Fruit fly (Drosophila melanogaster) whole organism, embryonic: ENCODE data around the gene CG42307.

ENCODE experiments used
- Awh ChIP-seq: fragments of 200-800 bp; sonication (Bioruptor generic); IDR thresholded peaks from 2 replicates; pipeline ENCODE4, ENCODE4 v1.3.6; 2022; ENCODE audit warnings: missing biosample characterization, missing genetic modification characterization
- B-H1 ChIP-seq: fragments of 200-800 bp; sonication (Bioruptor generic); IDR thresholded peaks from 3 replicates; pipeline ENCODE4 v1.3.6; 2022; ENCODE audit warnings: missing biosample characterization, missing genetic modification characterization
- Blimp-1 ChIP-seq: fragments of 200-800 bp; sonication (Bioruptor generic); optimal IDR thresholded peaks from 3 replicates; lab custom pipeline; 2018; ENCODE audit warnings: missing biosample characterization, missing genetic modification characterization, mild to moderate bottlenecking, moderate library complexity, missing genetic modification reagents
- CG10462 ChIP-seq: fragments of 200-800 bp; sonication (Bioruptor generic); optimal IDR thresholded peaks from 2 replicates; lab custom pipeline; 2016; ENCODE audit warnings: missing biosample characterization, missing genetic modification characterization
- CG11696 ChIP-seq: fragments of 200-800 bp; sonication (Bioruptor generic); IDR thresholded peaks from 2 replicates; pipeline ENCODE4 v1.3.6; 2022; ENCODE audit warnings: missing biosample characterization, missing genetic modification characterization
- CG11723 ChIP-seq: fragments of 200-800 bp; sonication (Bioruptor generic); optimal IDR thresholded peaks from 2 replicates; lab custom pipeline; 2017; ENCODE audit warnings: missing biosample characterization, mild to moderate bottlenecking, missing genetic modification characterization
- CG1233 ChIP-seq: fragments of 200-800 bp; sonication (Bioruptor generic); optimal IDR thresholded peaks from 4 replicates; lab custom pipeline; 2018; ENCODE audit warnings: missing biosample characterization, mild to moderate bottlenecking, missing genetic modification characterization
- CG12659 ChIP-seq: fragments of 200-800 bp; sonication (Bioruptor generic); optimal IDR thresholded peaks from 3 replicates; lab custom pipeline; 2017; ENCODE audit warnings: mild to moderate bottlenecking, missing biosample characterization, missing genetic modification reagents, missing genetic modification characterization
- CG13287 ChIP-seq: fragments of 200-800 bp; sonication (Bioruptor generic); IDR thresholded peaks from 2 replicates; pipeline ENCODE4 v1.3.6; 2022; ENCODE audit warnings: missing biosample characterization, missing genetic modification characterization; ENCODE audit not compliant: partially characterized antibody
- CG17186 ChIP-seq: fragments of 200-800 bp; sonication (Bioruptor generic); optimal IDR thresholded peaks from 3 replicates; lab custom pipeline; 2017; ENCODE audit warnings: missing biosample characterization, missing genetic modification reagents, missing genetic modification characterization
- CG2678 ChIP-seq: fragments of 200-800 bp; sonication (Bioruptor generic); optimal IDR thresholded peaks from 3 replicates; lab custom pipeline; 2019; ENCODE audit warnings: missing biosample characterization, mild to moderate bottlenecking, missing genetic modification characterization, moderate library complexity
- CG34224 ChIP-seq: fragments of 200-800 bp; sonication (Bioruptor generic); IDR thresholded peaks from 3 replicates; pipeline ENCODE4 v1.3.6; 2022; ENCODE audit warnings: missing biosample characterization, missing genetic modification characterization; ENCODE audit not compliant: partially characterized antibody
- CG4820 ChIP-seq: fragments of 200-800 bp; sonication (Bioruptor generic); optimal IDR thresholded peaks from 3 replicates; lab custom pipeline; 2016; ENCODE audit warnings: missing biosample characterization, missing genetic modification characterization
- CG5953 ChIP-seq: fragments of 200-800 bp; sonication (Bioruptor generic); IDR thresholded peaks from 2 replicates; pipeline ENCODE4 v1.3.6; 2022; ENCODE audit warnings: missing biosample characterization, missing genetic modification characterization
- CG6272 ChIP-seq: fragments of 200-800 bp; sonication (Bioruptor generic); IDR thresholded peaks from 2 replicates; pipeline ENCODE4 v1.3.6; 2022; ENCODE audit warnings: missing biosample characterization, missing genetic modification characterization
- CG7556 ChIP-seq: fragments of 200-800 bp; sonication (Bioruptor generic); optimal IDR thresholded peaks from 2 replicates; lab custom pipeline; 2017; ENCODE audit warnings: missing biosample characterization, mild to moderate bottlenecking, missing genetic modification characterization
- CG8359 ChIP-seq: fragments of 200-800 bp; sonication (Bioruptor generic); optimal IDR thresholded peaks from 2 replicates; lab custom pipeline; 2017; ENCODE audit warnings: missing biosample characterization, mild to moderate bottlenecking, missing genetic modification characterization, borderline replicate concordance
- Dp ChIP-seq: fragments of 200-800 bp; sonication (Bioruptor generic); optimal IDR thresholded peaks from 2 replicates; lab custom pipeline; 2018; ENCODE audit warnings: missing biosample characterization, mild to moderate bottlenecking, missing genetic modification characterization, moderate library complexity
- Max ChIP-seq: fragments of 200-800 bp; sonication (Bioruptor generic); optimal IDR thresholded peaks from 2 replicates; lab custom pipeline; 2016; ENCODE audit warnings: missing biosample characterization, mild to moderate bottlenecking, missing genetic modification characterization
- Med ChIP-seq: fragments of 200-800 bp; sonication (Bioruptor generic); peaks from one replicate; lab custom pipeline; 2016; ENCODE audit warnings: missing biosample characterization, missing genetic modification characterization, mild to moderate bottlenecking, inconsistent platforms, moderate library complexity
- NC2β ChIP-seq: fragments of 200-800 bp; sonication (Bioruptor generic); optimal IDR thresholded peaks from 2 replicates; lab custom pipeline; 2016; ENCODE audit warnings: missing biosample characterization, missing genetic modification characterization
- Rfx ChIP-seq: fragments of 200-800 bp; sonication (Bioruptor generic); IDR thresholded peaks from 2 replicates; pipeline ENCODE4 v1.3.6; 2022; ENCODE audit warnings: missing biosample characterization, missing genetic modification characterization
- Six4 ChIP-seq: fragments of 200-800 bp; sonication (Bioruptor generic); optimal IDR thresholded peaks from 2 replicates; lab custom pipeline; 2016; ENCODE audit warnings: missing biosample characterization, missing genetic modification characterization
- YL-1 ChIP-seq: fragments of 200-800 bp; sonication (Bioruptor generic); optimal IDR thresholded peaks from 3 replicates; lab custom pipeline; 2017; ENCODE audit warnings: missing biosample characterization, mild to moderate bottlenecking, missing genetic modification characterization
- al ChIP-seq: fragments of 200-800 bp; sonication (Bioruptor generic); IDR thresholded peaks from 2 replicates; pipeline ENCODE4 v1.3.6; 2022; ENCODE audit warnings: missing biosample characterization, missing genetic modification characterization
- amos ChIP-seq: fragments of 200-800 bp; sonication (Bioruptor generic); IDR thresholded peaks from 2 replicates; pipeline ENCODE4 v1.3.6; 2022; ENCODE audit warnings: missing biosample characterization, missing genetic modification characterization; ENCODE audit not compliant: partially characterized antibody
- ase ChIP-seq: fragments of 200-800 bp; sonication (Bioruptor generic); IDR thresholded peaks from 3 replicates; pipeline ENCODE4 v1.3.6; 2022; ENCODE audit warnings: missing biosample characterization, missing genetic modification characterization
- cato ChIP-seq: fragments of 200-800 bp; sonication (Bioruptor generic); optimal IDR thresholded peaks from 2 replicates; lab custom pipeline; 2016; ENCODE audit warnings: missing biosample characterization, missing genetic modification characterization, borderline replicate concordance
- corto ChIP-seq: fragments of 200-800 bp; sonication (Bioruptor generic); optimal IDR thresholded peaks from 2 replicates; lab custom pipeline; 2016; ENCODE audit warnings: missing biosample characterization, mild to moderate bottlenecking, missing genetic modification characterization, moderate library complexity
- cwo ChIP-seq: fragments of 200-800 bp; sonication (Bioruptor generic); optimal IDR thresholded peaks from 3 replicates; lab custom pipeline; 2017; ENCODE audit warnings: missing biosample characterization, missing genetic modification characterization, mild to moderate bottlenecking, moderate library complexity, missing genetic modification reagents
- dysf ChIP-seq: fragments of 200-800 bp; sonication (Bioruptor generic); IDR thresholded peaks from 3 replicates; pipeline ENCODE4 v1.3.6; 2022; ENCODE audit warnings: missing biosample characterization, missing genetic modification characterization
- exex ChIP-seq: fragments of 200-800 bp; sonication (Bioruptor generic); optimal IDR thresholded peaks from 4 replicates; lab custom pipeline; 2018; ENCODE audit warnings: missing biosample characterization, mild to moderate bottlenecking, missing genetic modification characterization, moderate library complexity
- fd3F ChIP-seq: fragments of 200-800 bp; sonication (Bioruptor generic); optimal IDR thresholded peaks from 2 replicates; lab custom pipeline; 2018; ENCODE audit warnings: missing biosample characterization, mild to moderate bottlenecking, missing genetic modification characterization, moderate library complexity
- fu2 ChIP-seq: fragments of 200-800 bp; sonication (Bioruptor generic); optimal IDR thresholded peaks from 2 replicates; lab custom pipeline; 2016; ENCODE audit warnings: missing biosample characterization, missing genetic modification characterization
- gem ChIP-seq: fragments of 200-800 bp; sonication (Bioruptor generic); optimal IDR thresholded peaks from 2 replicates; lab custom pipeline; 2019; ENCODE audit warnings: missing biosample characterization, mild to moderate bottlenecking, missing genetic modification characterization, moderate library complexity
- gro ChIP-seq: fragments of 200-800 bp; sonication (Bioruptor generic); optimal IDR thresholded peaks from 2 replicates; lab custom pipeline; 2016; ENCODE audit warnings: missing biosample characterization, missing genetic modification characterization
- jumu ChIP-seq: fragments of 200-800 bp; sonication (Bioruptor generic); optimal IDR thresholded peaks from 3 replicates; lab custom pipeline; 2016; ENCODE audit warnings: missing biosample characterization, missing genetic modification characterization
- kay ChIP-seq: fragments of 200-800 bp; sonication (Bioruptor generic); optimal IDR thresholded peaks from 2 replicates; lab custom pipeline; 2016; ENCODE audit warnings: missing biosample characterization, missing genetic modification characterization
- lilli ChIP-seq: fragments of 200-800 bp; sonication (Bioruptor generic); optimal IDR thresholded peaks from 3 replicates; lab custom pipeline; 2016; ENCODE audit warnings: missing biosample characterization, missing genetic modification characterization
- lmd ChIP-seq: fragments of 200-800 bp; sonication (Bioruptor generic); IDR thresholded peaks from 2 replicates; pipeline ENCODE4 v1.3.6; 2022; ENCODE audit warnings: missing biosample characterization, missing genetic modification characterization
- luna ChIP-seq: fragments of 200-800 bp; sonication (Bioruptor generic); optimal IDR thresholded peaks from 2 replicates; lab custom pipeline; 2016; ENCODE audit warnings: missing biosample characterization, missing genetic modification characterization
- nerfin-2 ChIP-seq: fragments of 200-800 bp; sonication (Bioruptor generic); IDR thresholded peaks from 2 replicates; pipeline ENCODE4 v1.3.6; 2022; ENCODE audit warnings: missing biosample characterization, missing genetic modification characterization; ENCODE audit not compliant: partially characterized antibody
- pan ChIP-seq, 4 experiments: fragments of >200 bp in 3 of 4; fragments of 200-800 bp in 1 of 4; sonication (Bioruptor generic) in 1 of 4; optimal IDR thresholded peaks in 3 of 4; IDR thresholded peaks in 1 of 4; 2 replicates each; pipeline versions ENCODE4 v1.3.6 to Lab custom; 2017 to 2022; ENCODE audit warnings: missing biosample characterization in 2 of 4, missing genetic modification characterization in 2 of 4, mixed read lengths in 1 of 4
- pum ChIP-seq: fragments of 200-800 bp; sonication (Bioruptor generic); optimal IDR thresholded peaks from 2 replicates; lab custom pipeline; 2016; ENCODE audit warnings: missing biosample characterization, missing genetic modification characterization
- ranshi ChIP-seq: fragments of 200-800 bp; sonication (Bioruptor generic); IDR thresholded peaks from 2 replicates; pipeline ENCODE4 v1.3.6; 2022; ENCODE audit warnings: missing biosample characterization, missing genetic modification characterization
- row ChIP-seq: fragments of 200-800 bp; sonication (Bioruptor generic); IDR thresholded peaks from 3 replicates; pipeline ENCODE4 v1.3.6; 2022; ENCODE audit warnings: missing biosample characterization, missing genetic modification characterization
- so ChIP-seq: fragments of 200-800 bp; sonication (Bioruptor generic); IDR thresholded peaks from 3 replicates; pipeline ENCODE4 v1.3.6; 2022; ENCODE audit warnings: missing biosample characterization, missing genetic modification characterization
- trem ChIP-seq: fragments of 200-800 bp; optimal IDR thresholded peaks from 3 replicates; lab custom pipeline; 2019; ENCODE audit warnings: missing biosample characterization, mild to moderate bottlenecking, missing genetic modification characterization, moderate library complexity

The CG42307 gene

dm6 chr3L:7367798-7368678 lies 39.1 kb downstream of the CG42307 start (continued):
- no peak; the same call in 1 of the 2 replicates for TF ChIP-seq al (GFP tag; lab: Robert Waterston, UW)
- peak; percentile 16 for TF ChIP-seq Blimp-1 (GFP tag; lab: Kevin White, UChicago)
- TF ChIP-seq fu2 (GFP tag; lab: Kevin White, UChicago) = no peak
- peak; percentile 1 for TF ChIP-seq Six4
- peak; percentile 12 for TF ChIP-seq CG8359 (GFP tag; lab: Kevin White, UChicago)
- TF ChIP-seq YL-1 (GFP tag; lab: Kevin White, UChicago) = no peak
- peak; percentile 15; the same call in 1 of the 3 replicates for TF ChIP-seq row (GFP tag; lab: Robert Waterston, UW)
- TF ChIP-seq gem (tag; lab: Kevin White, UChicago) = peak; percentile 58
- no peak for TF ChIP-seq CG10462 (GFP tag; lab: Kevin White, UChicago)
- TF ChIP-seq CG17186 (GFP tag; lab: Kevin White, UChicago) = no peak
- no peak for TF ChIP-seq ranshi
- TF ChIP-seq lmd = no peak
- peak; percentile 22 for TF ChIP-seq CG7556 (GFP tag; lab: Kevin White, UChicago)
- no peak for TF ChIP-seq gro (GFP tag; lab: Kevin White, UChicago)
- TF ChIP-seq kay = peak; percentile 89
- TF ChIP-seq Dp (GFP tag; lab: Kevin White, UChicago) = no peak
- TF ChIP-seq CG5953 (GFP tag; lab: Robert Waterston, UW) = peak; percentile 57; the same call in 1 of the 2 replicates
- TF ChIP-seq exex = peak; percentile 88
- TF ChIP-seq CG4820 (GFP tag; lab: Kevin White, UChicago) = no peak
- no peak for TF ChIP-seq CG34224 (GFP tag; lab: Robert Waterston, UW)
- TF ChIP-seq cwo (GFP tag; lab: Kevin White, UChicago) = peak; percentile 24
- peak; percentile 2 for TF ChIP-seq CG12659 (GFP tag; lab: Kevin White, UChicago)
- TF ChIP-seq trem (tag; lab: Kevin White, UChicago) = no peak
- 0 out of 2 replicates have a peak, but pooled peaks have one; percentile 17 for TF ChIP-seq CG13287 (GFP tag; lab: Robert Waterston, UW)
- peak; percentile 45 for TF ChIP-seq CG2678 (tag; lab: Kevin White, UChicago)
- peak; percentile 35 for TF ChIP-seq lilli (GFP tag; lab: Kevin White, UChicago)
- TF ChIP-seq pum (GFP tag; lab: Kevin White, UChicago) = no peak
- no peak for TF ChIP-seq ase
- TF ChIP-seq Med (GFP tag; lab: Kevin White, UChicago) = peak; percentile 90
- no peak for TF ChIP-seq NC2β
- TF ChIP-seq B-H1 (GFP tag; lab: Robert Waterston, UW) = no peak
- no peak for TF ChIP-seq cato (GFP tag; lab: Kevin White, UChicago)
- TF ChIP-seq jumu (GFP tag; lab: Kevin White, UChicago) = no peak
- TF ChIP-seq pan (optimal IDR thresholded peaks at IDR 0.05; lab: Kevin White, UChicago) = no peak
- TF ChIP-seq pan (GFP tag; optimal IDR thresholded peaks at IDR 0.05 in 1 of 2, IDR thresholded peaks at IDR 0.05 in 1 of 2) = peak in 1 of 2 experiments; percentile 32
- no peak for TF ChIP-seq Awh (GFP tag; lab: Robert Waterston, UW)
- TF ChIP-seq Max = no peak
- TF ChIP-seq amos = no peak
- TF ChIP-seq CG11723 (GFP tag; lab: Kevin White, UChicago) = no peak
- TF ChIP-seq so (GFP tag; lab: Robert Waterston, UW) = peak; percentile 61; the same call in 1 of the 3 replicates
- 0 out of 3 replicates have a peak, but pooled peaks have one; percentile 49 for TF ChIP-seq dysf
- no peak for TF ChIP-seq nerfin-2 (GFP tag; lab: Robert Waterston, UW)
- no peak for TF ChIP-seq CG1233 (GFP tag; lab: Kevin White, UChicago)
- TF ChIP-seq CG11696 (GFP tag; lab: Robert Waterston, UW) = no peak
- TF ChIP-seq CG6272 (GFP tag; lab: Robert Waterston, UW) = no peak
- TF ChIP-seq luna (GFP tag; lab: Kevin White, UChicago) = no peak
- no peak for TF ChIP-seq fd3F (GFP tag; lab: Kevin White, UChicago)
- no peak for TF ChIP-seq corto (GFP tag; lab: Kevin White, UChicago)
- peak; percentile 65 for TF ChIP-seq Rfx (GFP tag; lab: Robert Waterston, UW)
